Fruit fly (Drosophila melanogaster): ENCODE results near the gene CG1889.
A peak's percentile ranks its signal among the peaks of the same experiment; 100 is the strongest.

CG1889 gene

DNA sequence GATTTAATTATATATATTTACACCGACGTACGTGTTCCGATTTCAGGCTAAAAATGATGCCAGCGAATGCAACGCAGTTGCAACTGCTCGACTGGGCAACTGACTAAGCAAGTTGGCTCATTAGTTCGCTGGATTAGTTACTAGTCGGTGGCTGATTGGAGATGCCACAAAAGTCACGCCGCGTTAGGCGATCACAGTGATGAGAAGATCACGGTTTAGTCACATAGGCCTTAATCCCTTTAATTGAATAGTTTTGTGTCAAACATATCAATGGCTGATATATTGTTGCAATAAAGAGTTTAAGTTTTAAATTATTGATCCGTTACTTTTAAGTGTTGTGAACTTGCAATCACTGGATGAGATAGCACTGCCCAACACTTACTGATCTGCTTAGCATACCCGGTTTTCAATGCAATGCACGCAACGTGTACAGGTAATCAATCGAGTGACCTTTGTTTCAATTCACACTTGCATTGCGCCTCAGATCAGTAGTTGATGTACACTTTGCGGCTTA, at the start of gene CG1889, which contains the start of gene CG1791:
Gene CG1889 (plus strand): TSS at position 464 of the 514 bp plus-strand sequence.
Gene CG1791 (minus strand): TSS at position 101 of the 514 bp plus-strand sequence.
- TF ChIP-seq dsf (GFP tag; optimal IDR thresholded peaks at IDR 0.05; ENCODE audit: borderline replicate concordance) (no peak), Rel (GFP tag; optimal IDR thresholded peaks at IDR 0.05) (no peak), Rel (tag; optimal IDR thresholded peaks at IDR 0.05) (no peak), woc (GFP tag; optimal IDR thresholded peaks at IDR 0.05) (no peak), Hr78 (GFP tag; optimal IDR thresholded peaks at IDR 0.05) (no peak), CrebA (GFP tag; optimal IDR thresholded peaks at IDR 0.05; ENCODE audit: borderline replicate concordance) (no peak), dmrt93B (GFP tag; optimal IDR thresholded peaks at IDR 0.05) (no peak), usp (GFP tag; optimal IDR thresholded peaks at IDR 0.05) (no peak), sage (GFP tag; optimal IDR thresholded peaks at IDR 0.05) (no peak), lola (GFP tag; optimal IDR thresholded peaks at IDR 0.05) (no peak), GATAd (GFP tag; optimal IDR thresholded peaks at IDR 0.05) (no peak), OdsH (GFP tag; optimal IDR thresholded peaks at IDR 0.05) (no peak), fru (GFP tag; optimal IDR thresholded peaks at IDR 0.05) (no peak), br (GFP tag; optimal IDR thresholded peaks at IDR 0.05) (no peak)

DNA sequence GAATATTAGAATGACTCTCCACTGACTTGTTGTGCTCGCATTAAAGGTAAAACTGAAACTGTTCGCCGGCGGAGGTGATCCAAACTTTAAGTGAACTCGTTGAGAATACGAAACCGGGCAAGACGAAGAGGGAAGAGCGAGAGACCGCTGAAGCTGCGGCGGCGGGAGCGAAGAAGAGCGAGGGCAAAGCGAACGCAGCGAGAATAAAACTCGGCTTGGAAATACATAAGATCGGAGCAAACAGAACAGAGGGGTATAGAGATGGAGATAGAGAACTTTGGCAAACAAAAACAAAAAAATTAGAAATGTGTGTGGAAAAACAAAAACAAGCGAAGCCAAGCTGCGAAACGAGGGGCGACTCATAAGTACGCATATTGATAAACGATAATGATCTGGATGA, 34.2 kb upstream of the CG1889 start, which contains the start of gene Idgf4:
Gene Idgf4 (minus strand): TSS at position 67 of the 400 bp plus-strand sequence.
- TF ChIP-seq pan (optimal IDR thresholded peaks at IDR 0.05) (no peak), woc (GFP tag; optimal IDR thresholded peaks at IDR 0.05) (no peak), jim (GFP tag; optimal IDR thresholded peaks at IDR 0.05) (peak; percentile 17), rgr (GFP tag; optimal IDR thresholded peaks at IDR 0.05) (no peak), dl (GFP tag; optimal IDR thresholded peaks at IDR 0.05; ENCODE audit: insufficient read depth in 1 of 2, partially characterized antibody in 2 of 2) (no peak), Abd-B (GFP tag; optimal IDR thresholded peaks at IDR 0.05) (no peak), Hr78 (GFP tag; optimal IDR thresholded peaks at IDR 0.05) (no peak), dmrt93B (GFP tag; optimal IDR thresholded peaks at IDR 0.05) (no peak), fru (GFP tag; optimal IDR thresholded peaks at IDR 0.05) (no peak), Dif (GFP tag; optimal IDR thresholded peaks at IDR 0.05; ENCODE audit: partially characterized antibody) (no peak), OdsH (GFP tag; optimal IDR thresholded peaks at IDR 0.05) (no peak), Myc (optimal IDR thresholded peaks at IDR 0.05) (no peak), N (GFP tag; optimal IDR thresholded peaks at IDR 0.05) (no peak), sage (GFP tag; optimal IDR thresholded peaks at IDR 0.05) (no peak), Hr83 (GFP tag; optimal IDR thresholded peaks at IDR 0.05; ENCODE audit: poor library complexity, severe bottlenecking) (no peak), sv (GFP tag; optimal IDR thresholded peaks at IDR 0.05) (no peak), Sp1 (GFP tag; optimal IDR thresholded peaks at IDR 0.05) (no peak), Rel (GFP tag; optimal IDR thresholded peaks at IDR 0.05) (no peak), Rel (tag; optimal IDR thresholded peaks at IDR 0.05) (peak; percentile 1), GATAd (GFP tag; optimal IDR thresholded peaks at IDR 0.05) (no peak), ey (GFP tag; optimal IDR thresholded peaks at IDR 0.05) (no peak), HLH106 (tag; optimal IDR thresholded peaks at IDR 0.05) (no peak), foxo (GFP tag; optimal IDR thresholded peaks at IDR 0.05) (no peak), CrebA (GFP tag; optimal IDR thresholded peaks at IDR 0.05; ENCODE audit: borderline replicate concordance) (no peak), Hnf4 (GFP tag; optimal IDR thresholded peaks at IDR 0.05) (no peak), h (GFP tag; optimal IDR thresholded peaks at IDR 0.05) (peak; percentile 9), CG9705 (GFP tag; optimal IDR thresholded peaks at IDR 0.05) (no peak), psq (GFP tag; optimal IDR thresholded peaks at IDR 0.05) (peak; percentile 65), brk (GFP tag; optimal IDR thresholded peaks at IDR 0.05) (no peak)

DNA sequence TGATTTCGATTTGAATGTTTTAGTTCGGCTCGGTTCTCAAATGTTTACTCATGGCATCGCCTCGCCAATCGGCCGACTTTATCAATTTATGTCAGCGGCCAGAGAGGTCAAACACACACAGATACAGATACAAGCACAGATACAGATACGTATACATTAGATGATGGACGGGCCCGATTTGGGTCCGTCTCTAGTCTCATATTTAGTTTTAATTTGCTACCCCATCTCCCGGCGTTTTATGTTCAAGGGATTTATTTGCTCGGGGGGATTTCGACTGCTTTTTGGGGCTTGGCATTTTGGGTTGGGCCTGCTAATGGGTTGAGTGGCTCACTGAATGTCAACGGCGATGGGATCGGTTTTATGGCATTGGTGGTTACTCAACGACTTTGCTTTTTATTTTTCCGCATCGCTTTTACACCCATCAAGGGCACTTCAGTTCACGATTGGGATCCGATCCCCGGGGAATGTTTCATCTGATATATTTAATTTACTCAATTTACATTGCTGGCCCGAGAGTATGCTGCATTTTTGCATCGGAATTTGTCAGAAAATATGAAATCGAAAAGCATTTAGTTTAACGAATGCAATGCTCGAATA, 32.6 kb upstream of the CG1889 start:
- no peak for TF ChIP-seq OdsH (GFP tag; optimal IDR thresholded peaks at IDR 0.05)
- TF ChIP-seq Hnf4 (GFP tag; optimal IDR thresholded peaks at IDR 0.05): no peak
- TF ChIP-seq Mio (GFP tag; optimal IDR thresholded peaks at IDR 0.05): no peak
- TF ChIP-seq dmrt93B (GFP tag; optimal IDR thresholded peaks at IDR 0.05): no peak
- no peak for TF ChIP-seq Jra (GFP tag; optimal IDR thresholded peaks at IDR 0.05)
- TF ChIP-seq ey (GFP tag; optimal IDR thresholded peaks at IDR 0.05): no peak
- TF ChIP-seq Vsx2 (GFP tag; optimal IDR thresholded peaks at IDR 0.05; ENCODE audit: partially characterized antibody): no peak
- no peak for TF ChIP-seq jim (GFP tag; optimal IDR thresholded peaks at IDR 0.05)
- TF ChIP-seq CG9705 (GFP tag; optimal IDR thresholded peaks at IDR 0.05): no peak
- TF ChIP-seq Rel (GFP tag; optimal IDR thresholded peaks at IDR 0.05): no peak
- TF ChIP-seq Rel (tag; optimal IDR thresholded peaks at IDR 0.05): no peak
- TF ChIP-seq Dif (GFP tag; optimal IDR thresholded peaks at IDR 0.05; ENCODE audit: partially characterized antibody): no peak

Data from whole organism, wandering third instar larva.